Worm (Caenorhabditis elegans): Measurements from ENCODE around the gene F29F11.20.

F29F11.20 gene

DNA sequence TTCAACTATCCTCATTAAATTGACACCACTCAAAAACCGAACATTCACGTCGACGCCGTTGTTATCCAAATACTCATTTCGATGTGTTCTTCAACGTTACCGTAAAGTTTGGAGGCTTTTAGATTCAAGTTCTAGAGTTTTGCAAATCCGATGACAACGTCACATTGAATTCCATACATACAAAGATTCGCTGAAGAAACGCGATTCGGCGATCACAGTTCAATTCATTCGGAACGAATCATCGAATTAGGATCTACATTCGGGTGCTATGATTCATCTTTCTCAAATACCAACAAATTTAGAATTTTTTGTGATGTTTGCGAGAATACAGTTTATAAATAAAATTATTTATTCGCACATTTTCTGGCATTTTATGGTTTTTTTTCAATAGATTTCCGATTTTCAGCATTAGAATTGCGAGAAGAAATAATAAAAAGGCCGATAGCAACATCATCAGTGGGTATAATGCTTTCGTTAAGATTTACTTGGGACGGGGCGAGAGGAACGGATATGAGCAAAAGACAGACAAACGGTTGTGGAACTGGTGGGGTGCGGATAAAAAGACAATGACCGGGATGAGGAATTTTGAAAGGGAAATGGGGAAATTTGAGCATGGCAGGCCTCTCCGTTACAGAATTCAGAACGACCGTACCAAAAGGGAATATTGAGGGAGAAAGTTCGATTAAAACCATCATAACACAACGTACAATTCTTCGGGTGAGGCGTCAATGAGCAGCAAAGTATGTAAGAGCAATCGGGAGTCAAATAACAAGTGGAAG is 24.3 kb downstream of the F29F11.20 start (continued):
- TF ChIP-seq zip-11 (GFP tag; IDR thresholded peaks at IDR 0.05) (0 out of 2 replicates have a peak, but pooled peaks have one; percentile 23), ztf-7 (tag; optimal IDR thresholded peaks at IDR 0.05) (no peak), aha-1 (tag) (no peak), snpc-4 (tag; optimal IDR thresholded peaks at IDR 0.05) (no peak), nhr-11 (tag; optimal IDR thresholded peaks at IDR 0.05) (no peak), F44E2.7 (GFP tag; IDR thresholded peaks at IDR 0.05) (no peak)

DNA sequence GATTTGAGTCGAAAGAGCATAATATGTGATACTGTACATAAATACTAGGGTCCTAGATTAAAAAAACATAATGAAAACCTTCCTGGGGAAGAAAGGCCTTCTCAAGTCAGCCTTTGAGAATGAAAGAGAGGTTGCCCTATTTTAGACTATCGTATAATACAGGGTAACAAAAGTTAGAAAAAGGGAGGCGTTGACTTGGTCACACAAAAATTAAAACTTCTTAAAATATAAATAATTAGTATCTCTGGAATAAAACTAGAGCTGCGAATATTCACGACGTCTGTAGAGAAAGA is 24.9 kb downstream of the F29F11.20 start:
- TF ChIP-seq daf-8 (GFP tag; IDR thresholded peaks at IDR 0.05) (no peak), cey-2 (tag; optimal IDR thresholded peaks at IDR 0.05; ENCODE audit: borderline replicate concordance, insufficient read depth) (no peak), tra-1 (GFP tag; IDR thresholded peaks at IDR 0.05) (no peak), ztf-7 (tag; optimal IDR thresholded peaks at IDR 0.05) (no peak), arid-1 (GFP tag; conservative IDR thresholded peaks at IDR 0.05) (no peak), zip-2 (tag; optimal IDR thresholded peaks at IDR 0.05) (no peak), duxl-1 (tag; optimal IDR thresholded peaks at IDR 0.05; ENCODE audit: poor library complexity) (no peak), vab-7 (GFP tag; IDR thresholded peaks at IDR 0.05) (no peak), ceh-32 (tag; optimal IDR thresholded peaks at IDR 0.05; ENCODE audit: poor library complexity) (no peak), nhr-102 (tag; optimal IDR thresholded peaks at IDR 0.05) (no peak), dpl-1 (GFP tag; optimal IDR thresholded peaks at IDR 0.05) (no peak), F49E8.2 (tag; optimal IDR thresholded peaks at IDR 0.05; ENCODE audit: borderline replicate concordance) (no peak), lim-7 (GFP tag; IDR thresholded peaks at IDR 0.05) (no peak), daf-16 (GFP tag; optimal IDR thresholded peaks at IDR 0.05) (no peak), daf-16 (tag; optimal IDR thresholded peaks at IDR 0.05) (no peak), nhr-11 (tag; optimal IDR thresholded peaks at IDR 0.05) (no peak), lsy-2 (tag; optimal IDR thresholded peaks at IDR 0.05) (peak in 1 of 2 experiments; percentile 22), unc-130 (GFP tag; optimal IDR thresholded peaks at IDR 0.05) (no peak), mdt-29 (GFP tag; IDR thresholded peaks at IDR 0.05) (no peak), tag-97 (GFP tag; IDR thresholded peaks at IDR 0.05) (no peak), zip-11 (GFP tag; IDR thresholded peaks at IDR 0.05) (no peak), T26A8.4 (GFP tag; IDR thresholded peaks at IDR 0.05) (no peak), mxl-2 (GFP tag; conservative IDR thresholded peaks at IDR 0.05) (no peak), F26F4.8 (GFP tag; conservative IDR thresholded peaks at IDR 0.05) (no peak), mdl-1 (tag; optimal IDR thresholded peaks at IDR 0.05) (no peak), madf-5 (GFP tag; IDR thresholded peaks at IDR 0.05) (no peak), ZK546.5 (tag; optimal IDR thresholded peaks at IDR 0.05) (no peak), egl-27 (tag; optimal IDR thresholded peaks at IDR 0.05) (no peak), zag-1 (tag; optimal IDR thresholded peaks at IDR 0.05) (no peak), Y48G9A.11 (GFP tag; IDR thresholded peaks at IDR 0.05) (no peak), lin-38 (GFP tag; IDR thresholded peaks at IDR 0.05) (no peak), zfp-3 (GFP tag; conservative IDR thresholded peaks at IDR 0.05) (0 out of 2 replicates have a peak, but pooled peaks have one; percentile 6), ceh-44 (GFP tag; IDR thresholded peaks at IDR 0.05) (no peak), lin-15B (tag; optimal IDR thresholded peaks at IDR 0.05) (no peak), gei-8 (GFP tag; optimal IDR thresholded peaks at IDR 0.05) (no peak), daf-12 (tag; optimal IDR thresholded peaks at IDR 0.05) (no peak), nhr-76 (tag; optimal IDR thresholded peaks at IDR 0.05) (no peak), rbr-2 (tag; optimal IDR thresholded peaks at IDR 0.05) (no peak), unc-62 (GFP tag; optimal IDR thresholded peaks at IDR 0.05 in 1 of 2) (peak in 1 of 2 experiments; percentile 66), unc-62 (tag; optimal IDR thresholded peaks at IDR 0.05) (no peak), nhr-111 (GFP tag; optimal IDR thresholded peaks at IDR 0.05) (no peak), pha-4 (GFP tag; IDR thresholded peaks at IDR 0.05) (peak; percentile 51; the same call in 1 of the 2 replicates), pha-4 (tag; optimal IDR thresholded peaks at IDR 0.05) (no peak), ctbp-1 (GFP tag; IDR thresholded peaks at IDR 0.05) (no peak), zfp-2 (tag; optimal IDR thresholded peaks at IDR 0.05) (no peak), nhr-28 (tag; optimal IDR thresholded peaks at IDR 0.05) (peak; percentile 3), nhr-41 (GFP tag; IDR thresholded peaks at IDR 0.05) (no peak)
